Fruit fly (Drosophila melanogaster): ENCODE data around the gene ogre.
A peak's percentile ranks its signal among the peaks of the same experiment; 100 is the strongest.

Gene ogre

DNA sequence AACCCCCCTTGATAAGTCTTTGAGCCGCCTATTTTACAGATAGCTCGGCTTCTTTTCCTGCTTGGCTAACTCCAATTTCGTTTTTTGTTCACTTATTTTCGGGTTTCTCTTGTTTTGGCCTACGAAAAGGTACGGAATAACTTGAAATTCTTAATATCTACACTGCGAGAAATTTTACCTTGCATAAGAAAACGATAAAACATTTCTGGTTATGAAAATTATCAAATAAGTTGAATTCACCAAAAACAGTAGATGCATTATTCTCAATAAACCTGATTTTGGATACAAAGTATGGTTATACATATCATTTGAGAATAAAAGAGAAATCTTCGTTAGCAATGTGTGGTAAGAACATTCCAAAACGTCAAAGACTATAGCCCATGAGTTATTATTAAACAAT lies 9.1 kb downstream of the ogre start (continued):
- no peak for TF ChIP-seq Hey (tag; optimal IDR thresholded peaks at IDR 0.05)

dm6 chrX:6981470-6981952 lies 9.6 kb downstream of the ogre start:
- no peak for TF ChIP-seq Xbp1 (GFP tag; optimal IDR thresholded peaks at IDR 0.05)
- TF ChIP-seq en (GFP tag; optimal IDR thresholded peaks at IDR 0.05): no peak
- TF ChIP-seq yki (optimal IDR thresholded peaks at IDR 0.05): peak; percentile 94
- no peak for TF ChIP-seq Stat92E (GFP tag; optimal IDR thresholded peaks at IDR 0.05)
- no peak for TF ChIP-seq CG7271 (tag; optimal IDR thresholded peaks at IDR 0.05)
- no peak for TF ChIP-seq bab2 (GFP tag; optimal IDR thresholded peaks at IDR 0.05)
- peak; percentile 21; the same call in 1 of the 2 replicates for TF ChIP-seq E2f2 (GFP tag; IDR thresholded peaks at IDR 0.05)
- TF ChIP-seq Ets97D (GFP tag; optimal IDR thresholded peaks at IDR 0.05): no peak
- TF ChIP-seq CG1602 (GFP tag; optimal IDR thresholded peaks at IDR 0.05): no peak
- TF ChIP-seq CG7786 (GFP tag; optimal IDR thresholded peaks at IDR 0.05): peak; percentile 3
- 0 out of 2 replicates have a peak, but pooled peaks have one; percentile 13 for TF ChIP-seq sob (GFP tag; IDR thresholded peaks at IDR 0.05)
- peak; percentile 67 for TF ChIP-seq Adf1 (GFP tag; IDR thresholded peaks at IDR 0.05)
- TF ChIP-seq ken (GFP tag; IDR thresholded peaks at IDR 0.05): peak; percentile 43; the same call in 1 of the 3 replicates
- peak; percentile 48; the same call in 1 of the 3 replicates for TF ChIP-seq CG11695 (GFP tag; IDR thresholded peaks at IDR 0.05)
- TF ChIP-seq org-1 (GFP tag; optimal IDR thresholded peaks at IDR 0.05): no peak
- peak; percentile 54 for TF ChIP-seq nom (GFP tag; optimal IDR thresholded peaks at IDR 0.05)
- TF ChIP-seq HLH4C (GFP tag; IDR thresholded peaks at IDR 0.05; ENCODE audit: partially characterized antibody): no peak
- peak; percentile 27 for TF ChIP-seq CG11723 (GFP tag; optimal IDR thresholded peaks at IDR 0.05)
- TF ChIP-seq trem (tag; optimal IDR thresholded peaks at IDR 0.05): no peak
- no peak for TF ChIP-seq CG14710 (tag; optimal IDR thresholded peaks at IDR 0.05)
- TF ChIP-seq chif (GFP tag; optimal IDR thresholded peaks at IDR 0.05): no peak
- TF ChIP-seq CG7745 (tag; optimal IDR thresholded peaks at IDR 0.05): no peak
- no peak for TF ChIP-seq ase (GFP tag; IDR thresholded peaks at IDR 0.05)
- TF ChIP-seq Drgx (GFP tag; IDR thresholded peaks at IDR 0.05): peak; percentile 56
- TF ChIP-seq pnt (GFP tag; optimal IDR thresholded peaks at IDR 0.05): no peak
- peak; percentile 8 for TF ChIP-seq CG17829 (tag; optimal IDR thresholded peaks at IDR 0.05)
- peak; percentile 4 for TF ChIP-seq Dad (GFP tag; optimal IDR thresholded peaks at IDR 0.05)
- TF ChIP-seq knrl (GFP tag; IDR thresholded peaks at IDR 0.05; ENCODE audit: partially characterized antibody): no peak
- peak; percentile 39; the same call in 1 of the 2 replicates for TF ChIP-seq bbx (GFP tag; IDR thresholded peaks at IDR 0.05; ENCODE audit: partially characterized antibody)
- TF ChIP-seq GATAe (GFP tag; conservative IDR thresholded peaks at IDR 0.05): no peak
- no peak for TF ChIP-seq h (optimal IDR thresholded peaks at IDR 0.05)
- no peak for TF ChIP-seq CG11093 (GFP tag; IDR thresholded peaks at IDR 0.05)
- peak; percentile 46 for TF ChIP-seq vvl (GFP tag; IDR thresholded peaks at IDR 0.05)
- peak; percentile 41 for TF ChIP-seq nerfin-1 (tag; optimal IDR thresholded peaks at IDR 0.05)
- TF ChIP-seq CG5180 (GFP tag; optimal IDR thresholded peaks at IDR 0.05): no peak
- no peak for TF ChIP-seq CG12071 (GFP tag; optimal IDR thresholded peaks at IDR 0.05)
- TF ChIP-seq CG15011 (GFP tag; optimal IDR thresholded peaks at IDR 0.05): no peak
- peak; percentile 32; the same call in 1 of the 2 replicates for TF ChIP-seq CG13287 (GFP tag; IDR thresholded peaks at IDR 0.05; ENCODE audit: partially characterized antibody)
- TF ChIP-seq chm (GFP tag; IDR thresholded peaks at IDR 0.05): peak; percentile 76
- peak; percentile 88 to 95 for TF ChIP-seq Trl (optimal IDR thresholded peaks at IDR 0.05)
- TF ChIP-seq Trl (GFP tag; optimal IDR thresholded peaks at IDR 0.05): peak; percentile 61
- TF ChIP-seq pros (GFP tag; optimal IDR thresholded peaks at IDR 0.05): peak; percentile 9
- peak; percentile 26; the same call in 1 of the 2 replicates for TF ChIP-seq Bgb (GFP tag; IDR thresholded peaks at IDR 0.05; ENCODE audit: partially characterized antibody)
- TF ChIP-seq CG2199 (GFP tag; IDR thresholded peaks at IDR 0.05): 0 out of 3 replicates have a peak, but pooled peaks have one; percentile 53
- no peak for TF ChIP-seq zf30C (GFP tag; optimal IDR thresholded peaks at IDR 0.05)
- TF ChIP-seq unpg (GFP tag; optimal IDR thresholded peaks at IDR 0.05): peak; percentile 1
- 0 out of 2 replicates have a peak, but pooled peaks have one; percentile 24 for TF ChIP-seq wdn (GFP tag; IDR thresholded peaks at IDR 0.05)
- no peak for TF ChIP-seq CG2116 (GFP tag; optimal IDR thresholded peaks at IDR 0.05)

Measured in whole organism, embryonic.